Worm (Caenorhabditis elegans) whole organism, L4/young adult: ENCODE measurements around the gene taf-7.2.

Experiments used
- dao-5 ChIP-seq: sonication (generic microtip); optimal IDR thresholded peaks from 2 replicates; lab custom pipeline; 2016; ENCODE audit warnings: missing genotype, missing genetic modification characterization, moderate library complexity, missing compliant biosample characterization
- him-1 ChIP-seq: sonication (generic microtip); optimal IDR thresholded peaks from 2 replicates; lab custom pipeline; 2016; ENCODE audit warnings: missing genotype, missing genetic modification reagents, missing genetic modification characterization, missing compliant biosample characterization

DNA sequence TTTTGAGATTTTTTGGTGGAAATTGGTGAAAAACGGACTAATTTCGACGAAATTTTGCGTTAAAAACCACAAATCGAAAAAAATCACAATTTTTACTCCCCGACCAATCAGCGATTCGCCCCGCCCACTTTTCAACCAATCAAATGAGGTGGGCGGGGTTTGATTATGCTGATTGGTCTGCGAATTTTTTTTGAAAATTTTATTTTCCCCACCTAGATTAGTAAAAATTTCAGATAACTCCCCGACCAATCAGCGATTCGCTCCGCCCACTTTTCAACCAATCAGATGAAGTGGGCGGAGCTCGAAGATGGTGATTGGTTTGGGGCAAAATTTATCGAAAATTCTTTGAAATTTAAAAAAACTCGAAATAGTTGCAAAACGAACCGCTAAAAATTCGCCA lies 34.0 kb downstream of the taf-7.2 start:
- TF ChIP-seq dao-5 (tag; lab: Kevin White, UChicago) = no peak
- TF ChIP-seq him-1 (tag; lab: Kevin White, UChicago) = no peak
